Worm (Caenorhabditis elegans) whole organism, young adult: ENCODE data around the gene ZC487.1.

Source experiments
- B0019.2 ChIP-seq: fragments of 200-800 bp; sonication (Bioruptor generic); conservative IDR thresholded peaks from 2 replicates; pipeline ENCODE4 v1.3.6; 2022; ENCODE audit warnings: missing genetic modification reagents, missing genetic modification characterization, missing compliant biosample characterization
- B0336.3 ChIP-seq: fragments of 200-800 bp; sonication (Bioruptor generic); IDR thresholded peaks from 2 replicates; pipeline ENCODE4 v1.3.6; 2022; ENCODE audit warnings: missing genetic modification characterization, missing compliant biosample characterization
- C06A6.2 ChIP-seq: fragments of 200-800 bp; sonication (Bioruptor generic); conservative IDR thresholded peaks from 2 replicates; pipeline ENCODE4 v1.3.6; 2022; ENCODE audit warnings: missing genetic modification characterization, missing compliant biosample characterization
- F23B12.7 ChIP-seq: sonication (generic microtip); optimal IDR thresholded peaks from 2 replicates; lab custom pipeline; 2017; ENCODE audit warnings: missing genetic modification characterization, mild to moderate bottlenecking, missing compliant biosample characterization, antibody characterized with exemption, moderate library complexity; ENCODE audit not compliant: insufficient read depth
- F37B4.10 ChIP-seq: fragments of 200-800 bp; sonication (Bioruptor generic); IDR thresholded peaks from 2 replicates; pipeline ENCODE4 v1.3.6; 2022; ENCODE audit warnings: missing genetic modification characterization, missing compliant biosample characterization
- F39B2.1 ChIP-seq: fragments of 200-800 bp; sonication (Bioruptor generic); IDR thresholded peaks from 2 replicates; pipeline ENCODE4 v1.3.6; 2022; ENCODE audit warnings: missing genetic modification reagents, missing genetic modification characterization, missing compliant biosample characterization
- F55B11.4 ChIP-seq: sonication (generic microtip); optimal IDR thresholded peaks from 2 replicates; lab custom pipeline; 2016; ENCODE audit warnings: missing compliant biosample characterization, missing genetic modification characterization, borderline replicate concordance; ENCODE audit not compliant: insufficient read depth
- K11D2.4 ChIP-seq: fragments of 200-800 bp; sonication (Bioruptor generic); IDR thresholded peaks from 2 replicates; pipeline ENCODE4 v1.3.6; 2022; ENCODE audit warnings: missing genetic modification reagents, missing genetic modification characterization, missing compliant biosample characterization
- Y56A3A.18 ChIP-seq: fragments of 200-800 bp; sonication (Bioruptor generic); IDR thresholded peaks from 2 replicates; pipeline ENCODE4 v1.3.6; 2022; ENCODE audit warnings: missing genetic modification reagents, missing genetic modification characterization, missing compliant biosample characterization
- ZK185.1 ChIP-seq: sonication (generic microtip); optimal IDR thresholded peaks from 2 replicates; lab custom pipeline; 2016; ENCODE audit warnings: mild to moderate bottlenecking, missing genetic modification characterization, missing compliant biosample characterization; ENCODE audit not compliant: poor library complexity, severe bottlenecking
- akir-1 ChIP-seq: fragments of 200-800 bp; sonication (Bioruptor generic); optimal IDR thresholded peaks from 2 replicates; lab custom pipeline; 2018; ENCODE audit warnings: mild to moderate bottlenecking, missing genetic modification characterization, moderate library complexity, missing compliant biosample characterization
- atf-7 ChIP-seq: sonication (generic microtip); optimal IDR thresholded peaks from 2 replicates; lab custom pipeline; 2017; ENCODE audit warnings: mild to moderate bottlenecking, missing genetic modification characterization, missing compliant biosample characterization
- attf-3 ChIP-seq: fragments of 200-800 bp; sonication (Bioruptor generic); conservative IDR thresholded peaks from 2 replicates; pipeline ENCODE4 v1.3.6; 2022; ENCODE audit warnings: missing genetic modification reagents, missing genetic modification characterization, missing compliant biosample characterization
- attf-5 ChIP-seq: fragments of 200-800 bp; sonication (Bioruptor generic); optimal IDR thresholded peaks from 2 replicates; lab custom pipeline; 2018; ENCODE audit warnings: mild to moderate bottlenecking, missing genetic modification characterization, missing compliant biosample characterization
- bed-1 ChIP-seq: fragments of 200-800 bp; sonication (Bioruptor generic); IDR thresholded peaks from 2 replicates; pipeline ENCODE4 v1.3.6; 2022; ENCODE audit warnings: missing genetic modification reagents, missing genetic modification characterization, missing compliant biosample characterization
- ceh-91 ChIP-seq: fragments of 200-800 bp; sonication (Bioruptor generic); IDR thresholded peaks from 2 replicates; pipeline ENCODE4 v1.3.6; 2022; ENCODE audit warnings: missing genetic modification reagents, missing genetic modification characterization, missing compliant biosample characterization
- dpl-1 ChIP-seq: fragments of 150-350 bp; optimal IDR thresholded peaks from 2 replicates; lab custom pipeline; 2014; ENCODE audit warnings: missing biosample characterization, missing genetic modification reagents, missing genetic modification characterization
- egl-44 ChIP-seq: fragments of 200-800 bp; sonication (Bioruptor generic); IDR thresholded peaks from 2 replicates; pipeline ENCODE4 v1.3.6; 2022; ENCODE audit warnings: missing genetic modification reagents, missing genetic modification characterization, missing compliant biosample characterization
- ekl-4 ChIP-seq: fragments of 200-800 bp; sonication (Bioruptor generic); IDR thresholded peaks from 2 replicates; pipeline ENCODE4 v1.3.6; 2022; ENCODE audit warnings: missing genetic modification reagents, missing genetic modification characterization, missing compliant biosample characterization
- hlh-12 ChIP-seq: sonication (generic microtip); optimal IDR thresholded peaks from 2 replicates; lab custom pipeline; 2016; ENCODE audit warnings: missing genetic modification characterization, missing compliant biosample characterization
- hlh-26 ChIP-seq: fragments of 200-800 bp; sonication (Bioruptor generic); conservative IDR thresholded peaks from 2 replicates; pipeline ENCODE4 v1.3.6; 2022; ENCODE audit warnings: missing genetic modification reagents, missing genetic modification characterization, missing compliant biosample characterization
- lin-40 ChIP-seq: sonication (generic microtip); optimal IDR thresholded peaks from 2 replicates; lab custom pipeline; 2016; ENCODE audit warnings: missing genetic modification characterization, mild to moderate bottlenecking, missing compliant biosample characterization, missing genotype, missing genetic modification reagents
- lin-54 ChIP-seq: fragments of 200-800 bp; sonication (Bioruptor generic); optimal IDR thresholded peaks from 2 replicates; lab custom pipeline; 2018; ENCODE audit warnings: mild to moderate bottlenecking, missing genetic modification characterization, missing compliant biosample characterization
- lsl-1 ChIP-seq: fragments of 200-800 bp; sonication (Bioruptor generic); optimal IDR thresholded peaks from 2 replicates; lab custom pipeline; 2018; ENCODE audit warnings: mild to moderate bottlenecking, missing genetic modification characterization, moderate library complexity, missing compliant biosample characterization
- mxl-1 ChIP-seq: sonication (generic microtip); optimal IDR thresholded peaks from 2 replicates; lab custom pipeline; 2016; ENCODE audit warnings: missing genetic modification characterization, missing compliant biosample characterization
- nfya-1 ChIP-seq: sonication (generic microtip); optimal IDR thresholded peaks from 2 replicates; lab custom pipeline; 2017; ENCODE audit warnings: antibody characterized with exemption, missing compliant biosample characterization, missing genetic modification characterization, borderline replicate concordance; ENCODE audit not compliant: insufficient read depth
- nhr-120 ChIP-seq: fragments of 200-800 bp; sonication (Bioruptor generic); IDR thresholded peaks from 2 replicates; pipeline ENCODE4 v1.3.6; 2022; ENCODE audit warnings: missing genetic modification characterization, missing compliant biosample characterization
- rcor-1 ChIP-seq: fragments of 200-800 bp; sonication (Bioruptor generic); IDR thresholded peaks from 2 replicates; pipeline ENCODE4 v1.3.6; 2022; ENCODE audit warnings: missing genetic modification reagents, missing genetic modification characterization, missing compliant biosample characterization
- repo-1 ChIP-seq: sonication (generic microtip); optimal IDR thresholded peaks from 2 replicates; lab custom pipeline; 2017; ENCODE audit warnings: mild to moderate bottlenecking, missing genetic modification characterization, missing compliant biosample characterization
- snpc-1.3 ChIP-seq: sonication (generic microtip); optimal IDR thresholded peaks from 2 replicates; lab custom pipeline; 2017; ENCODE audit warnings: missing genetic modification characterization, mild to moderate bottlenecking, missing compliant biosample characterization, antibody characterized with exemption, moderate library complexity, missing genotype, missing genetic modification reagents; ENCODE audit not compliant: insufficient read depth
- sptf-2 ChIP-seq: fragments of 200-800 bp; sonication (Bioruptor generic); optimal IDR thresholded peaks from 2 replicates; lab custom pipeline; 2018; ENCODE audit warnings: mild to moderate bottlenecking, missing genetic modification characterization, missing compliant biosample characterization
- tbp1 ChIP-seq: fragments of 200-800 bp; sonication (Bioruptor generic); optimal IDR thresholded peaks from 2 replicates; lab custom pipeline; 2018; ENCODE audit warnings: mild to moderate bottlenecking, missing genetic modification characterization, missing compliant biosample characterization
- xnd-1 ChIP-seq: sonication (generic microtip); optimal IDR thresholded peaks from 2 replicates; lab custom pipeline; 2016; ENCODE audit warnings: missing genotype, missing genetic modification reagents, missing genetic modification characterization, missing compliant biosample characterization
- zfh-2 ChIP-seq: fragments of 200-800 bp; sonication (Bioruptor generic); conservative IDR thresholded peaks from 2 replicates; pipeline ENCODE4 v1.3.6; 2022; ENCODE audit warnings: missing genetic modification reagents, missing genetic modification characterization, missing compliant biosample characterization
- ztf-6 ChIP-seq: fragments of 200-800 bp; sonication (Bioruptor generic); IDR thresholded peaks from 2 replicates; pipeline ENCODE4 v1.3.6; 2022; ENCODE audit warnings: missing genetic modification reagents, missing genetic modification characterization, missing compliant biosample characterization

ZC487.1 gene

ce11 chrV:6767576-6767975, 40.3 kb downstream of the ZC487.1 start:
- TF ChIP-seq snpc-1.3 (tag; lab: Kevin White, UChicago) = no peak
- no peak for TF ChIP-seq F37B4.10 (GFP tag; lab: Robert Waterston, UW)
- TF ChIP-seq Y56A3A.18 (GFP tag; lab: Robert Waterston, UW) = no peak
- TF ChIP-seq attf-3 (GFP tag; lab: Robert Waterston, UW) = no peak
- no peak for TF ChIP-seq F23B12.7
- no peak for TF ChIP-seq tbp1 (GFP tag; lab: Kevin White, UChicago)
- no peak for TF ChIP-seq F55B11.4 (tag; lab: Kevin White, UChicago)
- no peak for TF ChIP-seq egl-44

- TF ChIP-seq B0336.3 (GFP tag; lab: Robert Waterston, UW) = no peak
- TF ChIP-seq mxl-1 (tag; lab: Kevin White, UChicago) = no peak
- no peak; the same call in 1 of the 2 replicates for TF ChIP-seq zfh-2 (GFP tag; lab: Robert Waterston, UW)
- no peak for TF ChIP-seq K11D2.4 (GFP tag; lab: Robert Waterston, UW)
- TF ChIP-seq attf-5 (GFP tag; lab: Kevin White, UChicago) = no peak
- TF ChIP-seq nfya-1 = no peak
- TF ChIP-seq egl-44 = no peak
- TF ChIP-seq nhr-120 (GFP tag; lab: Robert Waterston, UW) = no peak
- TF ChIP-seq B0019.2 (GFP tag; lab: Robert Waterston, UW) = no peak
Measured at ce11 chrV:6768452-6768929, 41.2 kb downstream of the ZC487.1 start, which contains the start of the genes T25F10.1 and clik-1. TSS of gene T25F10.1 (plus strand) at chrV:6768502. TSS of gene clik-1 (minus strand) at chrV:6768732.

ce11 chrV:6769440-6769839, 42.1 kb downstream of the ZC487.1 start:
- TF ChIP-seq sptf-2 (GFP tag; lab: Kevin White, UChicago) = no peak
- no peak for TF ChIP-seq snpc-1.3 (tag; lab: Kevin White, UChicago)
- no peak for TF ChIP-seq C06A6.2 (GFP tag; lab: Robert Waterston, UW)

- TF ChIP-seq hlh-26 (GFP tag; lab: Robert Waterston, UW) (no peak), ztf-6 (no peak), repo-1 (no peak), C06A6.2 (GFP tag; lab: Robert Waterston, UW) (no peak), hlh-12 (tag; lab: Kevin White, UChicago) (no peak), ceh-91 (GFP tag; lab: Robert Waterston, UW) (no peak), akir-1 (GFP tag; lab: Kevin White, UChicago) (no peak), zfh-2 (GFP tag; lab: Robert Waterston, UW) (no peak), lin-54 (GFP tag; lab: Kevin White, UChicago) (no peak), rcor-1 (GFP tag; lab: Robert Waterston, UW) (no peak), lin-40 (tag; lab: Kevin White, UChicago) (no peak), F39B2.1 (GFP tag; lab: Robert Waterston, UW) (no peak), lsl-1 (GFP tag; lab: Kevin White, UChicago) (no peak), xnd-1 (tag; lab: Kevin White, UChicago) (no peak), dpl-1 (no peak), bed-1 (GFP tag; lab: Robert Waterston, UW) (no peak), ZK185.1 (tag; lab: Kevin White, UChicago) (no peak), ekl-4 (no peak), atf-7 (tag; lab: Kevin White, UChicago) (no peak), mxl-1 (tag; lab: Kevin White, UChicago) (no peak)
Measured at ce11 chrV:6771645-6772044, 44.3 kb downstream of the ZC487.1 start, which contains the start of gene srh-30. TSS of gene srh-30 (minus strand) at chrV:6771745.
